Worm (Caenorhabditis elegans) whole organism, young adult: ENCODE measurements around the gene tbc-11.

Experiments
- D2030.7 ChIP-seq: fragments of 200-800 bp; sonication (Bioruptor generic); IDR thresholded peaks from 2 replicates; pipeline ENCODE4 v1.3.6; 2022; ENCODE audit warnings: missing genetic modification reagents, missing genetic modification characterization, missing compliant biosample characterization
- ets-4 ChIP-seq: fragments of 200-800 bp; sonication (Bioruptor generic); optimal IDR thresholded peaks from 2 replicates; lab custom pipeline; 2018; ENCODE audit warnings: mild to moderate bottlenecking, missing genetic modification characterization, missing compliant biosample characterization

- no peak for TF ChIP-seq ets-4
- no peak for TF ChIP-seq D2030.7 (GFP tag; lab: Robert Waterston, UW)
These were observed 1.4 kb downstream of the tbc-11 start for ce11 chrX:926125-926524.
